Worm (Caenorhabditis elegans): ENCODE data around the gene fbxb-82.
"Not testable (repeated sequence)": the region's sequence is repeated elsewhere in the genome, so short reads cannot be mapped to it uniquely, and the experiment has no call there.

Gene fbxb-82

ce11 chrIII:124478-124877 is 18.5 kb downstream of the fbxb-82 start, which contains the start of gene pals-23:
Gene pals-23, plus strand, starts transcription at chrIII:124778.
- TF ChIP-seq tbx-2 (tag; optimal IDR thresholded peaks at IDR 0.05) (no peak), nhr-85 (tag) (no peak), aly-2 (tag; optimal IDR thresholded peaks at IDR 0.05) (no peak), mdl-1 (tag; optimal IDR thresholded peaks at IDR 0.05) (no peak), C16A3.4 (tag; optimal IDR thresholded peaks at IDR 0.05) (no peak), lir-3 (tag; optimal IDR thresholded peaks at IDR 0.05; ENCODE audit: poor library complexity) (no peak), Y116A8C.19 (tag; optimal IDR thresholded peaks at IDR 0.05; ENCODE audit: borderline replicate concordance) (no peak), ceh-82 (tag; optimal IDR thresholded peaks at IDR 0.05) (no peak), mef-2 (tag; optimal IDR thresholded peaks at IDR 0.05) (no peak), ama-1 (optimal IDR thresholded peaks at IDR 0.05) (no peak), jun-1 (tag; optimal IDR thresholded peaks at IDR 0.05) (no peak), nhr-84 (tag; optimal IDR thresholded peaks at IDR 0.05) (no peak), sox-4 (tag; optimal IDR thresholded peaks at IDR 0.05) (no peak), unc-62 (GFP tag; optimal IDR thresholded peaks at IDR 0.05) (no peak), hlh-17 (GFP tag; optimal IDR thresholded peaks at IDR 0.05; ENCODE audit: borderline replicate concordance) (no peak), nhr-237 (tag; optimal IDR thresholded peaks at IDR 0.05) (no peak), snpc-4 (tag; optimal IDR thresholded peaks at IDR 0.05) (no peak), unc-130 (tag; optimal IDR thresholded peaks at IDR 0.05) (no peak), lin-13 (GFP tag; optimal IDR thresholded peaks at IDR 0.05) (no peak)

- TF ChIP-seq unc-62 (GFP tag; optimal IDR thresholded peaks at IDR 0.05); unc-30 (tag; optimal IDR thresholded peaks at IDR 0.05); tbx-2 (tag; optimal IDR thresholded peaks at IDR 0.05): not testable (repeated sequence)
These were observed 21.0 kb downstream of the fbxb-82 start, which contains the start of gene C29F9.12 for ce11 chrIII:121983-122449. Gene C29F9.12, minus strand, starts transcription at chrIII:122033.

ce11 chrIII:120199-120598 is 22.8 kb downstream of the fbxb-82 start, which contains the start of gene pals-24:
Gene pals-24, plus strand, starts transcription at chrIII:120435.
- TF ChIP-seq swsn-7 (tag; optimal IDR thresholded peaks at IDR 0.05) (no peak), mef-2 (tag; optimal IDR thresholded peaks at IDR 0.05) (no peak), irx-1 (tag; optimal IDR thresholded peaks at IDR 0.05) (no peak), ztf-4 (tag; optimal IDR thresholded peaks at IDR 0.05) (no peak), unc-30 (tag; optimal IDR thresholded peaks at IDR 0.05) (no peak), efl-1 (optimal IDR thresholded peaks at IDR 0.05) (no peak), efl-1 (GFP tag; optimal IDR thresholded peaks at IDR 0.05 in 1 of 2) (peak in 1 of 2 experiments; percentile 79), dpl-1 (GFP tag; optimal IDR thresholded peaks at IDR 0.05) (no peak), efl-3 (GFP tag; optimal IDR thresholded peaks at IDR 0.05) (no peak), lin-35 (GFP tag; optimal IDR thresholded peaks at IDR 0.05) (peak in 1 of 2 experiments; percentile 14), C34B4.2 (tag; optimal IDR thresholded peaks at IDR 0.05) (no peak), ama-1 (optimal IDR thresholded peaks at IDR 0.05) (no peak), elt-2 (tag; optimal IDR thresholded peaks at IDR 0.05) (peak; percentile 56), nhr-84 (tag; optimal IDR thresholded peaks at IDR 0.05) (no peak), nhr-237 (tag; optimal IDR thresholded peaks at IDR 0.05) (no peak)

ce11 chrIII:117857-118256 is 25.2 kb downstream of the fbxb-82 start:
- no peak for TF ChIP-seq lin-39 (tag; optimal IDR thresholded peaks at IDR 0.05)
- no peak for TF ChIP-seq unc-62 (GFP tag; optimal IDR thresholded peaks at IDR 0.05)
- no peak for TF ChIP-seq nhr-11 (tag; optimal IDR thresholded peaks at IDR 0.05)
- no peak for TF ChIP-seq pag-3 (tag; optimal IDR thresholded peaks at IDR 0.05; ENCODE audit: borderline replicate concordance, insufficient read depth)
- no peak for TF ChIP-seq ceh-90 (tag; optimal IDR thresholded peaks at IDR 0.05)
- no peak for TF ChIP-seq rnt-1 (tag; optimal IDR thresholded peaks at IDR 0.05)

ce11 chrIII:117210-117609 is 25.8 kb downstream of the fbxb-82 start, which contains the start of gene C29F9.5:
Gene C29F9.5, plus strand, starts transcription at chrIII:117510.
- no peak for TF ChIP-seq snu-23 (GFP tag; optimal IDR thresholded peaks at IDR 0.05)
- TF ChIP-seq mab-9 (GFP tag; IDR thresholded peaks at IDR 0.05): no peak
- TF ChIP-seq ceh-63 (GFP tag; optimal IDR thresholded peaks at IDR 0.05): no peak
- TF ChIP-seq hpl-2 (GFP tag; optimal IDR thresholded peaks at IDR 0.05): no peak
- TF ChIP-seq F16B12.6 (tag; optimal IDR thresholded peaks at IDR 0.05): no peak
- TF ChIP-seq fkh-8 (tag; optimal IDR thresholded peaks at IDR 0.05): no peak
- no peak for TF ChIP-seq fkh-4 (tag; optimal IDR thresholded peaks at IDR 0.05; ENCODE audit: borderline replicate concordance)
- no peak for TF ChIP-seq ztf-4 (tag; optimal IDR thresholded peaks at IDR 0.05)
- TF ChIP-seq nhr-237 (tag; optimal IDR thresholded peaks at IDR 0.05): no peak
- TF ChIP-seq lsy-2 (tag; optimal IDR thresholded peaks at IDR 0.05): no peak
- no peak for TF ChIP-seq fos-1 (tag; optimal IDR thresholded peaks at IDR 0.05)
- TF ChIP-seq xbp-1 (tag; optimal IDR thresholded peaks at IDR 0.05): no peak
- TF ChIP-seq sptf-1 (tag; optimal IDR thresholded peaks at IDR 0.05): no peak
- TF ChIP-seq ces-1 (GFP tag; optimal IDR thresholded peaks at IDR 0.05): no peak
- TF ChIP-seq ceh-82 (tag; optimal IDR thresholded peaks at IDR 0.05): no peak
